Fruit fly (Drosophila melanogaster): Measurements from ENCODE around the gene CG15599.

Gene CG15599

dm6 chrX:15703720-15704206, 15.1 kb upstream of the CG15599 start, which contains the start of the genes Pis and Hap40 (continued):
- TF ChIP-seq Nf-YC (tag; optimal IDR thresholded peaks at IDR 0.05) (peak; percentile 64), phol (tag; optimal IDR thresholded peaks at IDR 0.05) (peak; percentile 85), Blimp-1 (GFP tag; optimal IDR thresholded peaks at IDR 0.05) (no peak), Max (GFP tag; optimal IDR thresholded peaks at IDR 0.05) (peak; percentile 63), trem (tag; optimal IDR thresholded peaks at IDR 0.05) (peak; percentile 58), ERR (GFP tag; optimal IDR thresholded peaks at IDR 0.05) (no peak), her (GFP tag; optimal IDR thresholded peaks at IDR 0.05) (no peak), CG2199 (GFP tag; IDR thresholded peaks at IDR 0.05) (0 out of 3 replicates have a peak, but pooled peaks have one; percentile 29), C15 (GFP tag; IDR thresholded peaks at IDR 0.05) (no peak), CG1024 (GFP tag; IDR thresholded peaks at IDR 0.05) (no peak), CG5953 (GFP tag; IDR thresholded peaks at IDR 0.05) (no peak), CG10462 (GFP tag; optimal IDR thresholded peaks at IDR 0.05) (peak; percentile 27), tap (tag; optimal IDR thresholded peaks at IDR 0.05) (no peak), Stat92E (GFP tag; optimal IDR thresholded peaks at IDR 0.05) (no peak), CrebB (tag; optimal IDR thresholded peaks at IDR 0.05) (no peak), MTF-1 (GFP tag; optimal IDR thresholded peaks at IDR 0.05; ENCODE audit: borderline replicate concordance) (no peak), chn (GFP tag; optimal IDR thresholded peaks at IDR 0.05) (peak; percentile 69), CG13775 (GFP tag; optimal IDR thresholded peaks at IDR 0.05) (peak; percentile 80), ase (GFP tag; IDR thresholded peaks at IDR 0.05) (peak; percentile 56; the same call in 1 of the 3 replicates), jigr1 (GFP tag; IDR thresholded peaks at IDR 0.05) (no peak; the same call in 2 of the 3 replicates), sima (GFP tag; optimal IDR thresholded peaks at IDR 0.05) (no peak), run (tag; optimal IDR thresholded peaks at IDR 0.05) (no peak), CG32772 (GFP tag; IDR thresholded peaks at IDR 0.05) (peak; percentile 73), CG10654 (GFP tag; optimal IDR thresholded peaks at IDR 0.05) (peak; percentile 41), CG3847 (GFP tag; IDR thresholded peaks at IDR 0.05) (peak; percentile 81), CG14965 (GFP tag; optimal IDR thresholded peaks at IDR 0.05; ENCODE audit: borderline replicate concordance) (no peak), Opbp (GFP tag; IDR thresholded peaks at IDR 0.05; ENCODE audit: partially characterized antibody) (no peak), exex (tag; optimal IDR thresholded peaks at IDR 0.05) (no peak), ftz-f1 (GFP tag; optimal IDR thresholded peaks at IDR 0.05) (peak; percentile 67), Usf (GFP tag; optimal IDR thresholded peaks at IDR 0.05) (peak; percentile 55), CG2116 (GFP tag; optimal IDR thresholded peaks at IDR 0.05) (peak; percentile 49), sob (GFP tag; IDR thresholded peaks at IDR 0.05) (peak; percentile 68; the same call in 1 of the 2 replicates), disco-r (GFP tag; optimal IDR thresholded peaks at IDR 0.05) (no peak), danr (GFP tag; IDR thresholded peaks at IDR 0.05) (0 out of 2 replicates have a peak, but pooled peaks have one; percentile 35), crc (GFP tag; optimal IDR thresholded peaks at IDR 0.05) (no peak), Gsc (GFP tag; IDR thresholded peaks at IDR 0.05) (0 out of 2 replicates have a peak, but pooled peaks have one; percentile 26), bbx (GFP tag; IDR thresholded peaks at IDR 0.05; ENCODE audit: partially characterized antibody) (no peak), yki (optimal IDR thresholded peaks at IDR 0.05) (no peak), CG16813 (GFP tag; IDR thresholded peaks at IDR 0.05; ENCODE audit: partially characterized antibody) (no peak), lilli (GFP tag; optimal IDR thresholded peaks at IDR 0.05) (peak; percentile 77), CG10267 (tag; optimal IDR thresholded peaks at IDR 0.05) (peak; percentile 69), CG42726 (GFP tag; IDR thresholded peaks at IDR 0.05; ENCODE audit: partially characterized antibody) (no peak), CG18619 (GFP tag; optimal IDR thresholded peaks at IDR 0.05) (peak; percentile 72), GATAe (GFP tag; conservative IDR thresholded peaks at IDR 0.05) (no peak; the same call in 1 of the 2 replicates), abd-A (tag; optimal IDR thresholded peaks at IDR 0.05) (no peak), gcm2 (GFP tag; optimal IDR thresholded peaks at IDR 0.05) (no peak), CG1647 (GFP tag; optimal IDR thresholded peaks at IDR 0.05) (peak; percentile 48), hth (optimal IDR thresholded peaks at IDR 0.05) (no peak), oc (tag; optimal IDR thresholded peaks at IDR 0.05) (no peak), NFAT (GFP tag; IDR thresholded peaks at IDR 0.05) (peak; percentile 66)

Data from whole organism, embryonic.